Fruit fly (Drosophila melanogaster) whole organism, embryonic: Measurements from ENCODE around the gene CG14212.

Source experiments
- CG10274 ChIP-seq: fragments of 200-800 bp; sonication (Bioruptor generic); optimal IDR thresholded peaks from 3 replicates; lab custom pipeline; 2017; ENCODE audit warnings: missing biosample characterization, mild to moderate bottlenecking, missing genetic modification characterization
- CG12769 ChIP-seq: fragments of 200-800 bp; sonication (Bioruptor generic); optimal IDR thresholded peaks from 2 replicates; lab custom pipeline; 2019; ENCODE audit warnings: missing biosample characterization, mild to moderate bottlenecking, missing genetic modification characterization, moderate library complexity
- CG13775 ChIP-seq: fragments of 200-800 bp; sonication (Bioruptor generic); optimal IDR thresholded peaks from 3 replicates; lab custom pipeline; 2017; ENCODE audit warnings: missing biosample characterization, mild to moderate bottlenecking, missing genetic modification characterization
- CG14441 ChIP-seq: fragments of 200-800 bp; sonication (Bioruptor generic); IDR thresholded peaks from 2 replicates; pipeline ENCODE4 v1.3.6; 2022; ENCODE audit warnings: missing biosample characterization, missing genetic modification characterization
- CG14667 ChIP-seq: fragments of 200-800 bp; sonication (Bioruptor generic); IDR thresholded peaks from 2 replicates; pipeline ENCODE4 v1.3.6; 2022; ENCODE audit warnings: missing biosample characterization, missing genetic modification characterization
- CG15479 ChIP-seq: fragments of 200-800 bp; sonication (Bioruptor generic); optimal IDR thresholded peaks from 3 replicates; lab custom pipeline; 2019; ENCODE audit warnings: missing biosample characterization, mild to moderate bottlenecking, missing genetic modification characterization, moderate library complexity
- CG1792 ChIP-seq: fragments of 200-800 bp; sonication (Bioruptor generic); optimal IDR thresholded peaks from 2 replicates; lab custom pipeline; 2016; ENCODE audit warnings: missing biosample characterization, missing genetic modification characterization
- CG1832 ChIP-seq: fragments of 200-800 bp; sonication (Bioruptor generic); optimal IDR thresholded peaks from 2 replicates; lab custom pipeline; 2017; ENCODE audit warnings: missing biosample characterization, mild to moderate bottlenecking, missing genetic modification characterization, inconsistent platforms
- CG32767 ChIP-seq: fragments of 200-800 bp; sonication (Bioruptor generic); IDR thresholded peaks from 2 replicates; pipeline ENCODE4 v1.3.6; 2022; ENCODE audit warnings: missing biosample characterization, missing genetic modification characterization
- CG33557 ChIP-seq: fragments of 200-800 bp; sonication (Bioruptor generic); optimal IDR thresholded peaks from 2 replicates; lab custom pipeline; 2019; ENCODE audit warnings: missing biosample characterization, mild to moderate bottlenecking, missing genetic modification characterization, moderate library complexity
- CG34376 ChIP-seq: fragments of 200-800 bp; sonication (Bioruptor generic); optimal IDR thresholded peaks from 2 replicates; lab custom pipeline; 2018; ENCODE audit warnings: missing biosample characterization, mild to moderate bottlenecking, missing genetic modification characterization
- CG4404 ChIP-seq: fragments of 200-800 bp; sonication (Bioruptor generic); IDR thresholded peaks from 2 replicates; pipeline ENCODE4 v1.3.6; 2022; ENCODE audit warnings: missing biosample characterization, missing genetic modification characterization
- CG4820 ChIP-seq: fragments of 200-800 bp; sonication (Bioruptor generic); optimal IDR thresholded peaks from 3 replicates; lab custom pipeline; 2016; ENCODE audit warnings: missing biosample characterization, missing genetic modification characterization
- CG5180 ChIP-seq: fragments of 200-800 bp; sonication (Bioruptor generic); optimal IDR thresholded peaks from 3 replicates; lab custom pipeline; 2017; ENCODE audit warnings: missing biosample characterization, missing genetic modification characterization, mild to moderate bottlenecking, moderate library complexity, missing genetic modification reagents
- CG7357 ChIP-seq: fragments of 200-800 bp; sonication (Bioruptor generic); IDR thresholded peaks from 3 replicates; pipeline ENCODE4 v1.3.6; 2022; ENCODE audit warnings: missing biosample characterization, missing genetic modification characterization
- CG7928 ChIP-seq: fragments of 200-800 bp; sonication (Bioruptor generic); optimal IDR thresholded peaks from 2 replicates; lab custom pipeline; 2017; ENCODE audit warnings: missing biosample characterization, mild to moderate bottlenecking, missing genetic modification characterization
- D19A ChIP-seq: fragments of 200-800 bp; optimal IDR thresholded peaks from 3 replicates; lab custom pipeline; 2019; ENCODE audit warnings: missing biosample characterization, mild to moderate bottlenecking, missing genetic modification characterization, moderate library complexity
- D19B ChIP-seq: fragments of 200-800 bp; sonication (Bioruptor generic); optimal IDR thresholded peaks from 2 replicates; lab custom pipeline; 2017; ENCODE audit warnings: missing biosample characterization, mild to moderate bottlenecking, missing genetic modification characterization
- Eip74EF ChIP-seq, 2 experiments: fragments of 200-800 bp in 1 of 2; fragments of >200 bp in 1 of 2; sonication (Bioruptor generic) in 1 of 2; optimal IDR thresholded peaks; 2 replicates each; lab custom pipeline; 2017 to 2019; ENCODE audit warnings: missing biosample characterization in 2 of 2, missing genetic modification characterization in 2 of 2, mild to moderate bottlenecking in 1 of 2, moderate library complexity in 1 of 2
- Fer1 ChIP-seq: fragments of 200-800 bp; sonication (Bioruptor generic); optimal IDR thresholded peaks from 2 replicates; lab custom pipeline; 2017; ENCODE audit warnings: missing biosample characterization, mild to moderate bottlenecking, missing genetic modification characterization
- HLH54F ChIP-seq: fragments of 200-800 bp; sonication (Bioruptor generic); optimal IDR thresholded peaks from 3 replicates; lab custom pipeline; 2016; ENCODE audit warnings: missing biosample characterization, missing genetic modification characterization
- Hsf ChIP-seq: fragments of 200-800 bp; sonication (Bioruptor generic); optimal IDR thresholded peaks from 3 replicates; lab custom pipeline; 2016; ENCODE audit warnings: missing biosample characterization, missing genetic modification characterization
- Lim3 ChIP-seq: fragments of 200-800 bp; sonication (Bioruptor generic); IDR thresholded peaks from 2 replicates; pipeline ENCODE4 v1.3.6; 2022; ENCODE audit warnings: missing biosample characterization, missing genetic modification characterization
- MBD-R2 ChIP-seq: fragments of 200-800 bp; sonication (Bioruptor generic); IDR thresholded peaks from 2 replicates; pipeline ENCODE4 v1.3.6; 2022; ENCODE audit warnings: missing biosample characterization, missing genetic modification characterization
- MTF-1 ChIP-seq: fragments of 200-800 bp; sonication (Bioruptor generic); optimal IDR thresholded peaks from 2 replicates; lab custom pipeline; 2018; ENCODE audit warnings: missing biosample characterization, mild to moderate bottlenecking, missing genetic modification characterization, borderline replicate concordance
- Med ChIP-seq: fragments of 200-800 bp; sonication (Bioruptor generic); peaks from one replicate; lab custom pipeline; 2016; ENCODE audit warnings: missing biosample characterization, missing genetic modification characterization, mild to moderate bottlenecking, inconsistent platforms, moderate library complexity
- Mes4 ChIP-seq: fragments of 200-800 bp; sonication (Bioruptor generic); optimal IDR thresholded peaks from 2 replicates; lab custom pipeline; 2016; ENCODE audit warnings: missing biosample characterization, missing genetic modification characterization
- Stat92E ChIP-seq, 3 experiments: fragments of >200 bp in 2 of 3; fragments of 200-800 bp in 1 of 3; sonication (Bioruptor generic) in 1 of 3; optimal IDR thresholded peaks; 2 replicates each; lab custom pipeline; 2017 to 2019; ENCODE audit warnings: missing biosample characterization in 3 of 3, missing genetic modification characterization in 3 of 3, mild to moderate bottlenecking in 1 of 3, moderate library complexity in 1 of 3
- Usf ChIP-seq: fragments of 200-800 bp; sonication (Bioruptor generic); optimal IDR thresholded peaks from 2 replicates; lab custom pipeline; 2017; ENCODE audit warnings: missing genotype, missing biosample characterization, missing genetic modification characterization
- bowl ChIP-seq: fragments of 200-800 bp; sonication (Bioruptor generic); IDR thresholded peaks from 2 replicates; pipeline ENCODE4 v1.3.6; 2022; ENCODE audit warnings: missing biosample characterization, missing genetic modification characterization
- cad ChIP-seq: fragments of >200 bp; optimal IDR thresholded peaks from 2 replicates; lab custom pipeline; 2017; ENCODE audit warnings: missing biosample characterization, missing genetic modification characterization
- cg ChIP-seq: fragments of 200-800 bp; sonication (Bioruptor generic); optimal IDR thresholded peaks from 3 replicates; lab custom pipeline; 2019; ENCODE audit warnings: missing biosample characterization, mild to moderate bottlenecking, missing genetic modification characterization, moderate library complexity
- gt ChIP-seq: fragments of 200-800 bp; sonication (Bioruptor generic); IDR thresholded peaks from 2 replicates; pipeline ENCODE4 v1.3.6; 2022; ENCODE audit warnings: missing biosample characterization, missing genetic modification characterization
- lab ChIP-seq: fragments of 200-800 bp; sonication (Bioruptor generic); optimal IDR thresholded peaks from 3 replicates; lab custom pipeline; 2017; ENCODE audit warnings: missing biosample characterization, missing genetic modification characterization, mild to moderate bottlenecking, moderate library complexity, missing genetic modification reagents
- lola ChIP-seq, 3 experiments: fragments of >200 bp in 2 of 3; fragments of 200-800 bp in 1 of 3; sonication (Bioruptor generic) in 1 of 3; optimal IDR thresholded peaks; 2 replicates each; lab custom pipeline; 2017 to 2019; ENCODE audit warnings: missing biosample characterization in 3 of 3, missing genetic modification characterization in 3 of 3, mild to moderate bottlenecking in 1 of 3, moderate library complexity in 1 of 3
- nerfin-1 ChIP-seq: fragments of 200-800 bp; sonication (Bioruptor generic); optimal IDR thresholded peaks from 3 replicates; lab custom pipeline; 2019; ENCODE audit warnings: missing biosample characterization, mild to moderate bottlenecking, missing genetic modification characterization, moderate library complexity
- nom ChIP-seq: fragments of 200-800 bp; sonication (Bioruptor generic); optimal IDR thresholded peaks from 2 replicates; lab custom pipeline; 2017; ENCODE audit warnings: missing biosample characterization, missing genetic modification characterization, mild to moderate bottlenecking, moderate library complexity, missing genetic modification reagents
- p53 ChIP-seq: fragments of 200-800 bp; sonication (Bioruptor generic); optimal IDR thresholded peaks from 2 replicates; lab custom pipeline; 2016; ENCODE audit warnings: missing biosample characterization, missing genetic modification characterization
- phol ChIP-seq: fragments of 200-800 bp; sonication (Bioruptor generic); optimal IDR thresholded peaks from 3 replicates; lab custom pipeline; 2018; ENCODE audit warnings: missing biosample characterization, mild to moderate bottlenecking, missing genetic modification characterization, moderate library complexity
- prd ChIP-seq, 3 experiments: fragments of >200 bp in 2 of 3; fragments of 200-800 bp in 1 of 3; sonication (Bioruptor generic) in 1 of 3; optimal IDR thresholded peaks in 2 of 3; IDR thresholded peaks in 1 of 3; 2 replicates in 2 of 3; 3 replicates in 1 of 3; pipeline versions ENCODE4 v1.3.6 to Lab custom; 2017 to 2022; ENCODE audit warnings: missing biosample characterization in 1 of 3, missing genetic modification characterization in 1 of 3
- sens ChIP-seq: fragments of 200-800 bp; sonication (Bioruptor generic); peaks from one replicate; lab custom pipeline; 2016; ENCODE audit warnings: missing biosample characterization, missing genetic modification characterization
- seq ChIP-seq: fragments of 200-800 bp; sonication (Bioruptor generic); IDR thresholded peaks from 2 replicates; pipeline ENCODE4 v1.3.6; 2022; ENCODE audit warnings: missing biosample characterization, missing genetic modification characterization
- so ChIP-seq: fragments of 200-800 bp; sonication (Bioruptor generic); IDR thresholded peaks from 3 replicates; pipeline ENCODE4 v1.3.6; 2022; ENCODE audit warnings: missing biosample characterization, missing genetic modification characterization
- sr ChIP-seq: fragments of 200-800 bp; sonication (Bioruptor generic); IDR thresholded peaks from 3 replicates; pipeline ENCODE4 v1.3.6; 2022; ENCODE audit warnings: missing biosample characterization, missing genetic modification characterization
- ttk ChIP-seq: fragments of 200-800 bp; sonication (Bioruptor generic); IDR thresholded peaks from 2 replicates; pipeline ENCODE4 v2.1.2; 2022; ENCODE audit warnings: missing biosample characterization, missing genetic modification characterization
- tup ChIP-seq: fragments of 200-800 bp; sonication (Bioruptor generic); optimal IDR thresholded peaks from 2 replicates; lab custom pipeline; 2016; ENCODE audit warnings: missing biosample characterization, mild to moderate bottlenecking, missing genetic modification characterization, moderate library complexity
- unpg ChIP-seq: fragments of 200-800 bp; sonication (Bioruptor generic); optimal IDR thresholded peaks from 3 replicates; lab custom pipeline; 2018; ENCODE audit warnings: missing biosample characterization, mild to moderate bottlenecking, missing genetic modification characterization, moderate library complexity

Gene CG14212

dm6 chrX:19625405-19625804 is at the start of gene CG14212:
CG14212 (plus strand) TSS chrX:19625705.
- no peak for TF ChIP-seq CG33557
- TF ChIP-seq tup (GFP tag; lab: Kevin White, UChicago): no peak
- TF ChIP-seq ttk: no peak
- TF ChIP-seq cad: no peak
- no peak for TF ChIP-seq CG4404
- no peak for TF ChIP-seq CG5180 (GFP tag; lab: Kevin White, UChicago)
- no peak for TF ChIP-seq Fer1 (GFP tag; lab: Kevin White, UChicago)
- TF ChIP-seq bowl (GFP tag; lab: Robert Waterston, UW): no peak
- TF ChIP-seq CG14441 (GFP tag; lab: Robert Waterston, UW): no peak
- no peak for TF ChIP-seq MTF-1 (GFP tag; lab: Kevin White, UChicago)
- no peak for TF ChIP-seq CG34376

dm6 chrX:19577940-19578632 is 47.4 kb upstream of the CG14212 start:
- TF ChIP-seq CG7357: no peak
- peak; percentile 23; the same call in 1 of the 2 replicates for TF ChIP-seq MBD-R2 (GFP tag; lab: Robert Waterston, UW)
- no peak for TF ChIP-seq sr (GFP tag; lab: Robert Waterston, UW)
- peak; percentile 9 for TF ChIP-seq nom (GFP tag; lab: Kevin White, UChicago)
- peak; percentile 54 for TF ChIP-seq D19A (tag; lab: Kevin White, UChicago)
- TF ChIP-seq p53: peak; percentile 90
- no peak for TF ChIP-seq unpg
- TF ChIP-seq Lim3 (GFP tag; lab: Robert Waterston, UW): no peak
- peak; percentile 39 for TF ChIP-seq CG15479 (GFP tag; lab: Kevin White, UChicago)
- peak; percentile 69 for TF ChIP-seq CG10274
- TF ChIP-seq CG1792 (GFP tag; lab: Kevin White, UChicago): no peak
- no peak for TF ChIP-seq lab
- no peak for TF ChIP-seq CG14667 (GFP tag; lab: Robert Waterston, UW)
- TF ChIP-seq D19B: peak; percentile 52
- peak; percentile 42 for TF ChIP-seq Med (GFP tag; lab: Kevin White, UChicago)
- peak; percentile 76 for TF ChIP-seq cg
- peak; percentile 30 for TF ChIP-seq nerfin-1
- peak; percentile 95 for TF ChIP-seq CG13775 (GFP tag; lab: Kevin White, UChicago)
- no peak for TF ChIP-seq HLH54F (GFP tag; lab: Kevin White, UChicago)
- no peak for TF ChIP-seq CG5180 (GFP tag; lab: Kevin White, UChicago)
- no peak for TF ChIP-seq cad
- TF ChIP-seq Hsf (GFP tag; lab: Kevin White, UChicago): no peak
- TF ChIP-seq Usf (GFP tag; lab: Kevin White, UChicago): no peak
- no peak for TF ChIP-seq gt
- TF ChIP-seq CG4820 (GFP tag; lab: Kevin White, UChicago): no peak
- 0 out of 3 replicates have a peak, but pooled peaks have one; percentile 9 for TF ChIP-seq so (GFP tag; lab: Robert Waterston, UW)
- TF ChIP-seq phol: peak; percentile 54

- TF ChIP-seq prd (optimal IDR thresholded peaks at IDR 0.05; lab: Kevin White, UChicago) (no peak), prd (GFP tag; IDR thresholded peaks at IDR 0.05; lab: Robert Waterston, UW) (0 out of 3 replicates have a peak, but pooled peaks have one; percentile 12), lola (GFP tag; optimal IDR thresholded peaks at IDR 0.05; lab: Kevin White, UChicago) (peak in 1 of 3 experiments; percentile 92), CG32767 (GFP tag; lab: Robert Waterston, UW) (0 out of 2 replicates have a peak, but pooled peaks have one; percentile 21), seq (GFP tag; lab: Robert Waterston, UW) (0 out of 2 replicates have a peak, but pooled peaks have one; percentile 8), CG12769 (peak; percentile 78), Eip74EF (GFP tag; optimal IDR thresholded peaks at IDR 0.05; lab: Kevin White, UChicago) (peak in 1 of 2 experiments; percentile 2), Mes4 (GFP tag; lab: Kevin White, UChicago) (no peak), Stat92E (GFP tag; optimal IDR thresholded peaks at IDR 0.05; lab: Kevin White, UChicago) (peak in 1 of 3 experiments; percentile 80), CG7928 (GFP tag; lab: Kevin White, UChicago) (peak; percentile 75), sens (peak; percentile 68), CG1832 (GFP tag; lab: Kevin White, UChicago) (peak; percentile 67)
Measured at dm6 chrX:19578908-19579647, 46.4 kb upstream of the CG14212 start.
